Worm (Caenorhabditis elegans) whole organism, mixed stage, embryonic: Measurements from ENCODE around the gene dhs-29.

Source experiments
- M03D4.4 ChIP-seq: sonication (generic microtip); optimal IDR thresholded peaks from 2 replicates; lab custom pipeline; 2017; ENCODE audit warnings: mild to moderate bottlenecking, missing genetic modification characterization, missing compliant biosample characterization
- bed-3 ChIP-seq: fragments of 200-800 bp; sonication (Bioruptor generic); optimal IDR thresholded peaks from 3 replicates; lab custom pipeline; 2018; ENCODE audit warnings: mild to moderate bottlenecking, missing genetic modification characterization, moderate library complexity, missing compliant biosample characterization
- ceh-43 ChIP-seq: fragments of 200-800 bp; sonication (Bioruptor generic); optimal IDR thresholded peaks from 2 replicates; lab custom pipeline; 2018; ENCODE audit warnings: mild to moderate bottlenecking, missing genetic modification characterization, moderate library complexity, missing compliant biosample characterization
- ceh-83 ChIP-seq: fragments of 200-800 bp; sonication (Bioruptor generic); optimal IDR thresholded peaks from 2 replicates; lab custom pipeline; 2018; ENCODE audit warnings: mild to moderate bottlenecking, missing genetic modification characterization, missing compliant biosample characterization
- ces-1 ChIP-seq: fragments of 150-350 bp; optimal IDR thresholded peaks from 2 replicates; lab custom pipeline; 2014; ENCODE audit warnings: missing biosample characterization, missing genetic modification reagents, missing genetic modification characterization
- cnd-1 ChIP-seq: fragments of 200-800 bp; sonication (Bioruptor generic); optimal IDR thresholded peaks from 2 replicates; lab custom pipeline; 2018; ENCODE audit warnings: mild to moderate bottlenecking, missing genetic modification characterization, missing compliant biosample characterization
- elt-1 ChIP-seq: sonication (generic microtip); optimal IDR thresholded peaks from 2 replicates; lab custom pipeline; 2017; ENCODE audit warnings: missing genetic modification characterization, mild to moderate bottlenecking, missing compliant biosample characterization, antibody characterized with exemption, moderate library complexity, borderline replicate concordance; ENCODE audit not compliant: insufficient read depth
- elt-3 ChIP-seq: fragments of 150-350 bp; optimal IDR thresholded peaks from 2 replicates; lab custom pipeline; 2014; ENCODE audit warnings: missing biosample characterization, missing genetic modification characterization
- flh-1 ChIP-seq: fragments of 200-800 bp; sonication (Bioruptor generic); optimal IDR thresholded peaks from 2 replicates; lab custom pipeline; 2018; ENCODE audit warnings: mild to moderate bottlenecking, missing genetic modification characterization, moderate library complexity, missing compliant biosample characterization
- hlh-1 ChIP-seq: fragments of 150-350 bp; optimal IDR thresholded peaks from 2 replicates; lab custom pipeline; 2014; ENCODE audit warnings: missing biosample characterization, missing genetic modification reagents, missing genetic modification characterization
- lsy-2 ChIP-seq: fragments of 150-350 bp; optimal IDR thresholded peaks from 2 replicates; lab custom pipeline; 2014; ENCODE audit warnings: missing biosample characterization, missing genetic modification characterization
- nhr-237 ChIP-seq: fragments of 150-350 bp; optimal IDR thresholded peaks from 2 replicates; lab custom pipeline; 2014; ENCODE audit warnings: missing biosample characterization, missing genetic modification characterization
- nhr-76 ChIP-seq: sonication (generic microtip); optimal IDR thresholded peaks from 2 replicates; lab custom pipeline; 2017; ENCODE audit warnings: missing biosample characterization, missing genetic modification characterization
- sem-2 ChIP-seq: fragments of 200-800 bp; sonication (Bioruptor generic); optimal IDR thresholded peaks from 2 replicates; lab custom pipeline; 2018; ENCODE audit warnings: mild to moderate bottlenecking, missing genetic modification characterization, missing compliant biosample characterization
- sptf-1 ChIP-seq: sonication (generic microtip); optimal IDR thresholded peaks from 2 replicates; lab custom pipeline; 2017; ENCODE audit warnings: mild to moderate bottlenecking, missing genetic modification characterization, moderate library complexity, missing compliant biosample characterization
- tbx-8 ChIP-seq: fragments of 200-800 bp; sonication (Bioruptor generic); optimal IDR thresholded peaks from 2 replicates; lab custom pipeline; 2018; ENCODE audit warnings: mild to moderate bottlenecking, missing genetic modification characterization, moderate library complexity, missing compliant biosample characterization
- unc-120 ChIP-seq: sonication (generic microtip); optimal IDR thresholded peaks from 2 replicates; lab custom pipeline; 2017; ENCODE audit warnings: missing genetic modification characterization, missing compliant biosample characterization; ENCODE audit not compliant: poor library complexity, severe bottlenecking
- unc-39 ChIP-seq: fragments of 150-350 bp; optimal IDR thresholded peaks from 2 replicates; lab custom pipeline; 2014; ENCODE audit warnings: missing biosample characterization, missing genetic modification characterization
- zip-8 ChIP-seq: fragments of 150-350 bp; optimal IDR thresholded peaks from 2 replicates; lab custom pipeline; 2014; ENCODE audit warnings: missing biosample characterization, missing genetic modification characterization

dhs-29 gene

ce11 chrX:7638790-7639189 lies 25.9 kb downstream of the dhs-29 start:
- TF ChIP-seq flh-1: no peak
- no peak for TF ChIP-seq unc-120 (tag; lab: Kevin White, UChicago)
- TF ChIP-seq bed-3 (GFP tag; lab: Kevin White, UChicago): no peak
- no peak for TF ChIP-seq M03D4.4 (tag; lab: Kevin White, UChicago)
- TF ChIP-seq nhr-237 (tag; lab: Kevin White, UChicago): no peak
- no peak for TF ChIP-seq ces-1 (GFP tag; lab: Kevin White, UChicago)
- TF ChIP-seq tbx-8 (GFP tag; lab: Kevin White, UChicago): no peak
- no peak for TF ChIP-seq zip-8

- no peak for TF ChIP-seq ceh-83 (GFP tag; lab: Kevin White, UChicago)
- no peak for TF ChIP-seq cnd-1 (tag; lab: Kevin White, UChicago)
- TF ChIP-seq unc-120 (tag; lab: Kevin White, UChicago): no peak
- no peak for TF ChIP-seq lsy-2 (tag; lab: Kevin White, UChicago)
- peak; percentile 39 for TF ChIP-seq hlh-1 (tag; lab: Kevin White, UChicago)
- TF ChIP-seq nhr-237 (tag; lab: Kevin White, UChicago): no peak
These were observed 28.7 kb downstream of the dhs-29 start for ce11 chrX:7636037-7636436.

ce11 chrX:7627351-7627750 lies 37.4 kb downstream of the dhs-29 start, which contains the start of gene nlp-61:
Gene nlp-61, plus strand, starts transcription at chrX:7627651.
- no peak for TF ChIP-seq sem-2 (GFP tag; lab: Kevin White, UChicago)
- no peak for TF ChIP-seq M03D4.4 (tag; lab: Kevin White, UChicago)
- TF ChIP-seq elt-3: no peak
- TF ChIP-seq ceh-43 (GFP tag; lab: Kevin White, UChicago): no peak
- TF ChIP-seq ceh-83 (GFP tag; lab: Kevin White, UChicago): no peak
- TF ChIP-seq sptf-1 (tag; lab: Kevin White, UChicago): no peak

- TF ChIP-seq sem-2 (GFP tag; lab: Kevin White, UChicago) (no peak), cnd-1 (tag; lab: Kevin White, UChicago) (no peak), hlh-1 (tag; lab: Kevin White, UChicago) (no peak), zip-8 (no peak), unc-120 (tag; lab: Kevin White, UChicago) (no peak), ces-1 (GFP tag; lab: Kevin White, UChicago) (no peak), elt-1 (tag; lab: Kevin White, UChicago) (no peak), nhr-237 (tag; lab: Kevin White, UChicago) (no peak), nhr-76 (tag; lab: Kevin White, UChicago) (no peak), unc-39 (tag; lab: Kevin White, UChicago) (no peak), ceh-83 (GFP tag; lab: Kevin White, UChicago) (no peak)
These were observed 50.3 kb downstream of the dhs-29 start for ce11 chrX:7614466-7614865.
